Fruit fly (Drosophila melanogaster) S2 (cell line): ENCODE data around the gene CG6847.

Source experiments
- CG8478 ChIP-seq: fragments of >200 bp; optimal IDR thresholded peaks from 2 replicates; lab custom pipeline; 2018
- CTCF ChIP-seq, 2 experiments: fragments of >200 bp; optimal IDR thresholded peaks; 2 replicates each; lab custom pipeline; 2018

DNA sequence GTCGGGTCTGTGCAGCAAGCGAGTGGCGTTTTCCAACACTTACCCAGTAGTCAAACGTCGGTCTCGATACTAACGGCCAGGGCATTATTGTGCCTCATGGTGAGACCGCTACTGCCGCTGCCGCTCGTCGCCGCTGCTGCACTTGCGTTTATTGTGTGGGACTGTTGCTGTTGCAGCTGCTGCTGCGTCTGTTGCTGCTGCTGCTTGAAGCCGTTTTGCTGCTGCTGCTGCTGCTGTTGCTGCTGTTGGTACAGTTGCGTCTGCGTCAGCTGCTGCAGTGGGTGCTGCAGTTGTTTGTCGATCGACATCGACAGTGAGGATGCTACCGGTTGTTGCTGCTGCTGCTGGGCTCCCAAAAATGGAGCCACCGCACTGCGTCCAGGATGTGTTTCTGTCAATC, 29.4 kb downstream of the CG6847 start:
- TF ChIP-seq CG8478 (lab: Kevin White, UChicago) = no peak
- no peak for TF ChIP-seq CTCF (optimal IDR thresholded peaks at IDR 0.05; lab: Kevin White, UChicago)
